Fruit fly (Drosophila melanogaster) whole organism, wandering third instar larva: Measurements from ENCODE around the gene klu.
A peak's percentile ranks its signal among the peaks of the same experiment; 100 is the strongest.

Source experiments
- Hnf4 ChIP-seq: fragments of 200-800 bp; sonication (Bioruptor generic); optimal IDR thresholded peaks from 2 replicates; lab custom pipeline; 2016; ENCODE audit warnings: missing biosample characterization, mild to moderate bottlenecking, missing genetic modification characterization
- Jra ChIP-seq: sonication (Bioruptor generic); optimal IDR thresholded peaks from 2 replicates; lab custom pipeline; 2016; ENCODE audit warnings: missing biosample characterization, missing genetic modification characterization
- Rel ChIP-seq, 2 experiments: fragments of 200-800 bp; sonication (Bioruptor generic) in 1 of 2; optimal IDR thresholded peaks; 2 replicates in 1 of 2; 3 replicates in 1 of 2; lab custom pipeline; 2016 to 2019; ENCODE audit warnings: mild to moderate bottlenecking in 2 of 2, missing biosample characterization in 2 of 2, missing genetic modification characterization in 2 of 2, moderate library complexity in 1 of 2
- dmrt93B ChIP-seq: fragments of 200-800 bp; sonication (Bioruptor generic); optimal IDR thresholded peaks from 2 replicates; lab custom pipeline; 2018; ENCODE audit warnings: missing biosample characterization, mild to moderate bottlenecking, missing genetic modification characterization
- ey ChIP-seq: fragments of 200-800 bp; sonication (Bioruptor generic); optimal IDR thresholded peaks from 2 replicates; lab custom pipeline; 2016; ENCODE audit warnings: missing biosample characterization, missing genetic modification characterization
- foxo ChIP-seq, 2 experiments: fragments of 200-800 bp; sonication (Bioruptor generic); optimal IDR thresholded peaks; 2 replicates in 1 of 2; 3 replicates in 1 of 2; lab custom pipeline; 2016 to 2017; ENCODE audit warnings: missing biosample characterization in 2 of 2, missing genetic modification characterization in 2 of 2
- h ChIP-seq: fragments of 200-800 bp; sonication (Bioruptor generic); optimal IDR thresholded peaks from 3 replicates; lab custom pipeline; 2016; ENCODE audit warnings: missing biosample characterization, mild to moderate bottlenecking, missing genetic modification characterization
- jim ChIP-seq: fragments of 175-275, 200-325 bp; sonication (Bioruptor generic); optimal IDR thresholded peaks from 2 replicates; lab custom pipeline; 2016; ENCODE audit warnings: missing biosample characterization, mild to moderate bottlenecking, missing genetic modification characterization
- lola ChIP-seq: fragments of >200 bp; optimal IDR thresholded peaks from 2 replicates; lab custom pipeline; 2017; ENCODE audit warnings: missing biosample characterization, missing genetic modification characterization
- psq ChIP-seq: fragments of 200-800 bp; sonication (Bioruptor generic); optimal IDR thresholded peaks from 3 replicates; lab custom pipeline; 2017; ENCODE audit warnings: missing biosample characterization, mild to moderate bottlenecking, missing genetic modification characterization, moderate library complexity
- usp ChIP-seq: fragments of >200 bp; optimal IDR thresholded peaks from 2 replicates; lab custom pipeline; 2017; ENCODE audit warnings: missing biosample characterization, missing genetic modification characterization
- woc ChIP-seq: sonication (Bioruptor generic); optimal IDR thresholded peaks from 2 replicates; lab custom pipeline; 2016; ENCODE audit warnings: missing biosample characterization, mild to moderate bottlenecking, missing genetic modification characterization

DNA sequence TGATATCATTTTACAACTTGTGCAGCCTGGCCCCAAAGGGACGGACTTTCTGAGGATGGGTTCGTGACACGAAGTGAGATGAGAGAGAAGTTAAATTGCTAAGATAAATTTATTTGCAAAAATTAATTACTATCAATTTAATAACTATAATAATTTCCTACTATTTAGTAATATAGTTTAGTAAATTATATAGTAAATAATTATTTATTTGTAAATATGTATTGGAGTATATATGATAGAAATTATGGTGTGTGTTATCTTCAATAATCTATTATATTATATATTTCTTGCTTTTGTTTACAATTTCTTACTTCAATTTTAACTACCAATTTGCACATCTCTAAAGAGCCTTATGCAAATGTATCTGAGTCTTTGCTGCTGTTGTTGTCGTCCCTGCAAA is 66.4 kb downstream of the klu start:
- no peak for TF ChIP-seq dmrt93B (GFP tag; lab: Kevin White, UChicago)
- TF ChIP-seq Rel (GFP tag; optimal IDR thresholded peaks at IDR 0.05; lab: Kevin White, UChicago): no peak
- no peak for TF ChIP-seq Rel (tag; optimal IDR thresholded peaks at IDR 0.05; lab: Kevin White, UChicago)
- no peak for TF ChIP-seq Hnf4 (GFP tag; lab: Kevin White, UChicago)
- no peak for TF ChIP-seq jim (GFP tag; lab: Kevin White, UChicago)
- TF ChIP-seq usp (GFP tag; lab: Kevin White, UChicago): no peak
- TF ChIP-seq lola (GFP tag; lab: Kevin White, UChicago): no peak
- TF ChIP-seq Jra (GFP tag; lab: Kevin White, UChicago): no peak
- peak; percentile 1 for TF ChIP-seq h (GFP tag; lab: Kevin White, UChicago)
- TF ChIP-seq psq (GFP tag; lab: Kevin White, UChicago): peak; percentile 65
- TF ChIP-seq ey (GFP tag; lab: Kevin White, UChicago): no peak
- TF ChIP-seq woc (GFP tag; lab: Kevin White, UChicago): no peak
- peak in 1 of 2 experiments; percentile 52 for TF ChIP-seq foxo (GFP tag; optimal IDR thresholded peaks at IDR 0.05; lab: Kevin White, UChicago)
